Worm (Caenorhabditis elegans) whole organism, L4/young adult: ENCODE data around the gene gcy-14.

Experiments
- W03F9.2 ChIP-seq: fragments of 150-350 bp; optimal IDR thresholded peaks from 2 replicates; lab custom pipeline; 2014; ENCODE audit warnings: missing biosample characterization, missing genetic modification characterization
- dao-5 ChIP-seq: sonication (generic microtip); optimal IDR thresholded peaks from 2 replicates; lab custom pipeline; 2016; ENCODE audit warnings: missing genotype, missing genetic modification characterization, moderate library complexity, missing compliant biosample characterization

- TF ChIP-seq W03F9.2 (tag; lab: Kevin White, UChicago) (no peak), dao-5 (no peak)
These were observed 30.0 kb downstream of the gcy-14 start for ce11 chrV:14838130-14838529.
